Fruit fly (Drosophila melanogaster) whole organism, embryonic: ENCODE measurements around the gene CG46430.

Source experiments
- Bdp1 ChIP-seq: fragments of 200-800 bp; sonication (Bioruptor generic); optimal IDR thresholded peaks from 3 replicates; lab custom pipeline; 2016; ENCODE audit warnings: missing biosample characterization, missing genetic modification characterization
- CG10147 ChIP-seq: fragments of 200-800 bp; sonication (Bioruptor generic); optimal IDR thresholded peaks from 2 replicates; lab custom pipeline; 2019; ENCODE audit warnings: missing biosample characterization, mild to moderate bottlenecking, missing genetic modification characterization, moderate library complexity
- CG10979 ChIP-seq: fragments of 200-800 bp; sonication (Bioruptor generic); optimal IDR thresholded peaks from 2 replicates; lab custom pipeline; 2018; ENCODE audit warnings: missing biosample characterization, mild to moderate bottlenecking, missing genetic modification characterization, moderate library complexity
- CG1233 ChIP-seq: fragments of 200-800 bp; sonication (Bioruptor generic); optimal IDR thresholded peaks from 4 replicates; lab custom pipeline; 2018; ENCODE audit warnings: missing biosample characterization, mild to moderate bottlenecking, missing genetic modification characterization
- CG12769 ChIP-seq: fragments of 200-800 bp; sonication (Bioruptor generic); optimal IDR thresholded peaks from 2 replicates; lab custom pipeline; 2019; ENCODE audit warnings: missing biosample characterization, mild to moderate bottlenecking, missing genetic modification characterization, moderate library complexity
- CG1603 ChIP-seq: fragments of 200-800 bp; sonication (Bioruptor generic); optimal IDR thresholded peaks from 2 replicates; lab custom pipeline; 2019; ENCODE audit warnings: missing biosample characterization, mild to moderate bottlenecking, missing genetic modification characterization, moderate library complexity
- CG18599 ChIP-seq: fragments of 200-800 bp; sonication (Bioruptor generic); optimal IDR thresholded peaks from 3 replicates; lab custom pipeline; 2017; ENCODE audit warnings: missing biosample characterization, missing genetic modification characterization, mild to moderate bottlenecking, moderate library complexity, missing genetic modification reagents
- CG32772 ChIP-seq: fragments of 200-800 bp; sonication (Bioruptor generic); IDR thresholded peaks from 2 replicates; pipeline ENCODE4 v1.3.6; 2022; ENCODE audit warnings: missing biosample characterization, missing genetic modification characterization
- CG3847 ChIP-seq: fragments of 200-800 bp; sonication (Bioruptor generic); IDR thresholded peaks from 2 replicates; pipeline ENCODE4 v1.3.6; 2022; ENCODE audit warnings: missing biosample characterization, missing genetic modification characterization
- CG3995 ChIP-seq: fragments of 200-800 bp; sonication (Bioruptor generic); optimal IDR thresholded peaks from 3 replicates; lab custom pipeline; 2016; ENCODE audit warnings: missing biosample characterization, missing genetic modification characterization
- CG4424 ChIP-seq: fragments of 200-800 bp; sonication (Bioruptor generic); optimal IDR thresholded peaks from 3 replicates; lab custom pipeline; 2016; ENCODE audit warnings: missing biosample characterization, missing genetic modification characterization
- CG7839 ChIP-seq: fragments of 200-800 bp; sonication (Bioruptor generic); optimal IDR thresholded peaks from 3 replicates; lab custom pipeline; 2018; ENCODE audit warnings: missing biosample characterization, mild to moderate bottlenecking, missing genetic modification characterization, moderate library complexity
- CG8290 ChIP-seq, 3 experiments: fragments of 200-800 bp; sonication (Bioruptor generic); optimal IDR thresholded peaks; 2 replicates each; lab custom pipeline; 2016 to 2019; ENCODE audit warnings: missing biosample characterization in 3 of 3, missing genetic modification characterization in 3 of 3, mild to moderate bottlenecking in 2 of 3, moderate library complexity in 1 of 3
- Elba2 ChIP-seq: fragments of 200-800 bp; sonication (Bioruptor generic); optimal IDR thresholded peaks from 3 replicates; lab custom pipeline; 2016; ENCODE audit warnings: missing biosample characterization, missing genetic modification characterization
- Ets65A ChIP-seq: fragments of 200-800 bp; sonication (Bioruptor generic); peaks from one replicate; lab custom pipeline; 2016; ENCODE audit warnings: missing biosample characterization, missing genetic modification characterization
- H2.0 ChIP-seq: fragments of 200-800 bp; sonication (Bioruptor generic); IDR thresholded peaks from 2 replicates; pipeline ENCODE4 v1.3.6; 2022; ENCODE audit warnings: missing biosample characterization, missing genetic modification characterization
- HHEX ChIP-seq: fragments of 200-800 bp; sonication (Bioruptor generic); optimal IDR thresholded peaks from 3 replicates; lab custom pipeline; 2017; ENCODE audit warnings: missing biosample characterization, mild to moderate bottlenecking, missing genetic modification characterization, missing genetic modification reagents
- Hr51 ChIP-seq, 2 experiments: fragments of 200-800 bp; sonication (Bioruptor generic); optimal IDR thresholded peaks; 2 replicates in 1 of 2; 3 replicates in 1 of 2; lab custom pipeline; 2016 to 2018; ENCODE audit warnings: missing biosample characterization in 2 of 2, missing genetic modification characterization in 2 of 2, mild to moderate bottlenecking in 1 of 2, moderate library complexity in 1 of 2
- Med ChIP-seq: fragments of 200-800 bp; sonication (Bioruptor generic); peaks from one replicate; lab custom pipeline; 2016; ENCODE audit warnings: missing biosample characterization, missing genetic modification characterization, mild to moderate bottlenecking, inconsistent platforms, moderate library complexity
- Meics ChIP-seq: fragments of 200-800 bp; sonication (Bioruptor generic); optimal IDR thresholded peaks from 2 replicates; lab custom pipeline; 2017; ENCODE audit warnings: missing biosample characterization, mild to moderate bottlenecking, missing genetic modification characterization
- NfI ChIP-seq: fragments of 200-800 bp; sonication (Bioruptor generic); optimal IDR thresholded peaks from 3 replicates; lab custom pipeline; 2018; ENCODE audit warnings: missing biosample characterization, mild to moderate bottlenecking, missing genetic modification characterization, moderate library complexity
- Sry-δ ChIP-seq: fragments of 200-800 bp; sonication (Bioruptor generic); optimal IDR thresholded peaks from 2 replicates; lab custom pipeline; 2016; ENCODE audit warnings: missing biosample characterization, missing genetic modification characterization
- TFAM ChIP-seq: fragments of 200-800 bp; sonication (Bioruptor generic); optimal IDR thresholded peaks from 2 replicates; lab custom pipeline; 2017; ENCODE audit warnings: missing biosample characterization, missing genetic modification characterization, inconsistent platforms
- abd-A ChIP-seq: fragments of 200-800 bp; sonication (Bioruptor generic); optimal IDR thresholded peaks from 3 replicates; lab custom pipeline; 2019; ENCODE audit warnings: missing biosample characterization, mild to moderate bottlenecking, missing genetic modification characterization, moderate library complexity
- ase ChIP-seq: fragments of 200-800 bp; sonication (Bioruptor generic); IDR thresholded peaks from 3 replicates; pipeline ENCODE4 v1.3.6; 2022; ENCODE audit warnings: missing biosample characterization, missing genetic modification characterization
- ash1 ChIP-seq: fragments of 200-800 bp; sonication (Bioruptor generic); optimal IDR thresholded peaks from 2 replicates; lab custom pipeline; 2018; ENCODE audit warnings: missing biosample characterization, mild to moderate bottlenecking, missing genetic modification characterization
- az2 ChIP-seq: fragments of 200-800 bp; sonication (Bioruptor generic); optimal IDR thresholded peaks from 3 replicates; lab custom pipeline; 2016; ENCODE audit warnings: missing biosample characterization, missing genetic modification characterization
- br ChIP-seq: fragments of >200 bp; optimal IDR thresholded peaks from 2 replicates; lab custom pipeline; 2017
- cg ChIP-seq: fragments of 200-800 bp; sonication (Bioruptor generic); optimal IDR thresholded peaks from 3 replicates; lab custom pipeline; 2019; ENCODE audit warnings: missing biosample characterization, mild to moderate bottlenecking, missing genetic modification characterization, moderate library complexity
- cwo ChIP-seq: fragments of 200-800 bp; sonication (Bioruptor generic); optimal IDR thresholded peaks from 3 replicates; lab custom pipeline; 2017; ENCODE audit warnings: missing biosample characterization, missing genetic modification characterization, mild to moderate bottlenecking, moderate library complexity, missing genetic modification reagents
- disco-r ChIP-seq: fragments of 200-800 bp; sonication (Bioruptor generic); optimal IDR thresholded peaks from 2 replicates; lab custom pipeline; 2016; ENCODE audit warnings: missing biosample characterization, missing genetic modification characterization
- grn ChIP-seq: fragments of 200-800 bp; sonication (Bioruptor generic); optimal IDR thresholded peaks from 3 replicates; lab custom pipeline; 2017; ENCODE audit warnings: missing biosample characterization, missing genetic modification characterization
- hbn ChIP-seq: fragments of 200-800 bp; sonication (Bioruptor generic); IDR thresholded peaks from 2 replicates; pipeline ENCODE4 v1.3.6; 2022; ENCODE audit warnings: missing biosample characterization, missing genetic modification characterization; ENCODE audit not compliant: partially characterized antibody
- hkb ChIP-seq, 2 experiments: fragments of 200-800 bp in 1 of 2; fragments of >200 bp in 1 of 2; sonication (Bioruptor generic) in 1 of 2; IDR thresholded peaks in 1 of 2; optimal IDR thresholded peaks in 1 of 2; 2 replicates each; pipeline versions ENCODE4 v1.3.6 to Lab custom; 2017 to 2022; ENCODE audit warnings: missing biosample characterization in 1 of 2, missing genetic modification characterization in 1 of 2
- ind ChIP-seq: fragments of 200-800 bp; sonication (Bioruptor generic); optimal IDR thresholded peaks from 3 replicates; lab custom pipeline; 2016; ENCODE audit warnings: missing biosample characterization, missing genetic modification characterization
- insv ChIP-seq, 2 experiments: fragments of 200-800 bp; sonication (Bioruptor generic); optimal IDR thresholded peaks; 3 replicates each; lab custom pipeline; 2016 to 2018; ENCODE audit warnings: missing biosample characterization in 2 of 2, missing genetic modification characterization in 2 of 2
- lmd ChIP-seq: fragments of 200-800 bp; sonication (Bioruptor generic); IDR thresholded peaks from 2 replicates; pipeline ENCODE4 v1.3.6; 2022; ENCODE audit warnings: missing biosample characterization, missing genetic modification characterization
- lola ChIP-seq, 3 experiments: fragments of >200 bp in 2 of 3; fragments of 200-800 bp in 1 of 3; sonication (Bioruptor generic) in 1 of 3; optimal IDR thresholded peaks; 2 replicates each; lab custom pipeline; 2017 to 2019; ENCODE audit warnings: missing biosample characterization in 3 of 3, missing genetic modification characterization in 3 of 3, mild to moderate bottlenecking in 1 of 3, moderate library complexity in 1 of 3
- lov ChIP-seq, 2 experiments: fragments of 200-800 bp in 1 of 2; fragments of >200 bp in 1 of 2; sonication (Bioruptor generic) in 1 of 2; IDR thresholded peaks in 1 of 2; optimal IDR thresholded peaks in 1 of 2; 2 replicates in 1 of 2; 3 replicates in 1 of 2; pipeline versions ENCODE4 v1.3.6 to Lab custom; 2017 to 2022; ENCODE audit warnings: missing biosample characterization in 1 of 2, missing genetic modification characterization in 1 of 2
- nmo ChIP-seq: fragments of 200-800 bp; sonication (Bioruptor generic); optimal IDR thresholded peaks from 2 replicates; lab custom pipeline; 2018; ENCODE audit warnings: missing biosample characterization, mild to moderate bottlenecking, missing genetic modification characterization, moderate library complexity
- phol ChIP-seq: fragments of 200-800 bp; sonication (Bioruptor generic); optimal IDR thresholded peaks from 3 replicates; lab custom pipeline; 2018; ENCODE audit warnings: missing biosample characterization, mild to moderate bottlenecking, missing genetic modification characterization, moderate library complexity
- ro ChIP-seq: fragments of 200-800 bp; sonication (Bioruptor generic); IDR thresholded peaks from 2 replicates; pipeline ENCODE4 v1.3.6; 2022; ENCODE audit warnings: missing biosample characterization, missing genetic modification characterization
- sens ChIP-seq: fragments of 200-800 bp; sonication (Bioruptor generic); peaks from one replicate; lab custom pipeline; 2016; ENCODE audit warnings: missing biosample characterization, missing genetic modification characterization
- seq ChIP-seq: fragments of 200-800 bp; sonication (Bioruptor generic); IDR thresholded peaks from 2 replicates; pipeline ENCODE4 v1.3.6; 2022; ENCODE audit warnings: missing biosample characterization, missing genetic modification characterization
- sisA ChIP-seq: fragments of 200-800 bp; sonication (Bioruptor generic); IDR thresholded peaks from 2 replicates; pipeline ENCODE4 v1.3.6; 2022; ENCODE audit warnings: missing biosample characterization, missing genetic modification characterization
- sug ChIP-seq: fragments of 200-800 bp; optimal IDR thresholded peaks from 2 replicates; lab custom pipeline; 2019; ENCODE audit warnings: missing biosample characterization, mild to moderate bottlenecking, missing genetic modification characterization, moderate library complexity
- tio ChIP-seq: fragments of 200-800 bp; sonication (Bioruptor generic); optimal IDR thresholded peaks from 2 replicates; lab custom pipeline; 2017; ENCODE audit warnings: missing biosample characterization, missing genetic modification characterization, inconsistent platforms
- unpg ChIP-seq: fragments of 200-800 bp; sonication (Bioruptor generic); optimal IDR thresholded peaks from 3 replicates; lab custom pipeline; 2018; ENCODE audit warnings: missing biosample characterization, mild to moderate bottlenecking, missing genetic modification characterization, moderate library complexity
- z ChIP-seq: fragments of 200-800 bp; sonication (Bioruptor generic); IDR thresholded peaks from 3 replicates; pipeline ENCODE4 v1.3.6; 2022; ENCODE audit warnings: missing biosample characterization, missing genetic modification characterization

The CG46430 gene

DNA sequence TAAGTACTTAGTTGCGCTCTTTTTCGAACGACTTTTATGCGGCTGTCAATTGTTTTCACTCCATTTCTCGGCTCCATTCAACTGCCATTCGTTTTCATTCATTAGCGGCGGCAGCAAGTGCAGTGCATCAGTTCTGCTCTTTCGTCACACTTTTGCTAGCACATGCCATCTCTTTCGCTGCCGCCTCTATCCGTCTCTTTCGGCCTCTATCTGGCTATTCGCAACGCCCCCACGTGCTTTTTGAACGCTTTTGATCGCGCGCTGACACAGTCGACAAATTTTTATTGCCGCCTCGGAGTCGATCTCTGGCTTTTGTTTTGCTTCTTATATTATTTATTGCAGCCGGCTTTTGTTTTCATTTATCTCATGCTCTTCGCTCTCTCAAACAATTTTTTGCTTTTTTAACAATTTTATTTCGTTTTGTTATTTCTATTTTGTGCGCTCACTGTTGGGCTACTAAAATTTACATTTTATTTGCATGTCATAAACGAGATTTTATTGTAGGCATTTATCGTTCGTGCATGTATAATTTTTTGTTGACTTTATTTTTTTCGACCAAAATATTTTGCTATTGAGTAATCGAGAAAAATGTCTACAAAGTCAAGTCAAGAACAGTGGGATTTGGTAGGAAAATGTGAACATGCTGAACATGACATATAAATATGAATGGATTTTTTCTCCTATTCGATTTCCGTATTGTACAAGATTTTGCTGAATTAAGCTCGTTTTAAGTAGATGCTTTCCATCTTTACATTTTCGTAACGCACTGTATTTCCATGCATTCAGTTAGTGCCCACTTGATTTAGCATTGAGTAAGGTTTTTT lies 44.3 kb downstream of the CG46430 start (continued):
- TF ChIP-seq CG3995 (GFP tag; lab: Kevin White, UChicago) (no peak), lov (optimal IDR thresholded peaks at IDR 0.05; lab: Kevin White, UChicago) (no peak), lov (GFP tag; IDR thresholded peaks at IDR 0.05; lab: Robert Waterston, UW) (no peak), nmo (GFP tag; lab: Kevin White, UChicago) (no peak), ash1 (GFP tag; lab: Kevin White, UChicago) (no peak), CG3847 (GFP tag; lab: Robert Waterston, UW) (no peak), Med (GFP tag; lab: Kevin White, UChicago) (peak; percentile 79), br (no peak), Meics (GFP tag; lab: Kevin White, UChicago) (peak; percentile 38), unpg (GFP tag; lab: Kevin White, UChicago) (peak; percentile 22), abd-A (peak; percentile 60), insv (GFP tag; optimal IDR thresholded peaks at IDR 0.05; lab: Kevin White, UChicago) (no peak), Elba2 (GFP tag; lab: Kevin White, UChicago) (no peak), CG32772 (no peak), seq (GFP tag; lab: Robert Waterston, UW) (no peak), sug (tag; lab: Kevin White, UChicago) (no peak), CG12769 (tag; lab: Kevin White, UChicago) (peak; percentile 31), ro (GFP tag; lab: Robert Waterston, UW) (no peak), phol (tag; lab: Kevin White, UChicago) (no peak), CG10147 (peak; percentile 7), cwo (peak; percentile 43), NfI (GFP tag; lab: Kevin White, UChicago) (peak; percentile 25), disco-r (GFP tag; lab: Kevin White, UChicago) (no peak), grn (GFP tag; lab: Kevin White, UChicago) (no peak), cg (no peak), H2.0 (GFP tag; lab: Robert Waterston, UW) (peak; percentile 29; the same call in 1 of the 2 replicates), az2 (GFP tag; lab: Kevin White, UChicago) (no peak), Bdp1 (no peak), CG7839 (tag; lab: Kevin White, UChicago) (peak; percentile 26), lola (GFP tag; optimal IDR thresholded peaks at IDR 0.05; lab: Kevin White, UChicago) (no peak), tio (no peak), CG1233 (GFP tag; lab: Kevin White, UChicago) (no peak), TFAM (GFP tag; lab: Kevin White, UChicago) (no peak), hbn (GFP tag; lab: Robert Waterston, UW) (no peak), lmd (GFP tag; lab: Robert Waterston, UW) (no peak; the same call in 1 of the 2 replicates), CG8290 (GFP tag; optimal IDR thresholded peaks at IDR 0.05; lab: Kevin White, UChicago) (no peak), CG8290 (tag; optimal IDR thresholded peaks at IDR 0.05; lab: Kevin White, UChicago) (peak in 1 of 2 experiments; percentile 55), ase (no peak), sisA (no peak)

DNA sequence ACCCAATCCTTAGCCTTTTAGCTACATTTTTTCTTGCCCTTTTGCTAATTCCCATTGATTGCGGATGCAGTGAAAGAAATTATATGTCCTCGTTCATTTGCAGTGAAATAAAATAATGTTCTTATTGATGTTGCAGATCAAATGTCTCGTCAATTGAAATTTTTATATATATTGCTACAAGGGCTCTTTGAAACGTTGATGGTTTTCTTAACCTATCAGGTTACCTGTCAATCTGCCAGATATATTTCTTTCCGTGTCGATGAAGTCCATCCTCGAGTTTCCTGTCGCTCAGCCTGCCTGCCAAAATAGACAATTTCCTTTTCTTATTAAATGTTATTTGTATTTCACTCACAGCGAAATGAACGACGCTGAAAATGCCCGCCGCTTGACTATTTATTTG lies 46.9 kb downstream of the CG46430 start:
- peak; percentile 12 for TF ChIP-seq CG4424 (GFP tag; lab: Kevin White, UChicago)
- 0 out of 3 replicates have a peak, but pooled peaks have one; percentile 18 for TF ChIP-seq z (GFP tag; lab: Robert Waterston, UW)
- TF ChIP-seq ind (GFP tag; lab: Kevin White, UChicago) = peak; percentile 24
- peak; percentile 84 for TF ChIP-seq sens
- TF ChIP-seq CG1603 (tag; lab: Kevin White, UChicago) = peak; percentile 9
- no peak for TF ChIP-seq Sry-δ (GFP tag; lab: Kevin White, UChicago)
- TF ChIP-seq HHEX (GFP tag; lab: Kevin White, UChicago) = no peak
- peak; percentile 0 for TF ChIP-seq CG18599 (GFP tag; lab: Kevin White, UChicago)
- peak in 1 of 2 experiments; percentile 1 for TF ChIP-seq Hr51 (GFP tag; optimal IDR thresholded peaks at IDR 0.05; lab: Kevin White, UChicago)
- TF ChIP-seq CG10979 (tag; lab: Kevin White, UChicago) = peak; percentile 25
- TF ChIP-seq hkb (optimal IDR thresholded peaks at IDR 0.05; lab: Kevin White, UChicago) = no peak
- peak; percentile 43; the same call in 1 of the 2 replicates for TF ChIP-seq hkb (GFP tag; IDR thresholded peaks at IDR 0.05; lab: Robert Waterston, UW)
- TF ChIP-seq Ets65A = peak; percentile 65
